Fruit fly (Drosophila melanogaster) S2 (cell line): Measurements from ENCODE around the gene X11Lbeta.

Experiments
- CG8478 ChIP-seq: fragments of >200 bp; optimal IDR thresholded peaks from 2 replicates; lab custom pipeline; 2018
- CTCF ChIP-seq, 2 experiments: fragments of >200 bp; optimal IDR thresholded peaks; 2 replicates each; lab custom pipeline; 2018

DNA sequence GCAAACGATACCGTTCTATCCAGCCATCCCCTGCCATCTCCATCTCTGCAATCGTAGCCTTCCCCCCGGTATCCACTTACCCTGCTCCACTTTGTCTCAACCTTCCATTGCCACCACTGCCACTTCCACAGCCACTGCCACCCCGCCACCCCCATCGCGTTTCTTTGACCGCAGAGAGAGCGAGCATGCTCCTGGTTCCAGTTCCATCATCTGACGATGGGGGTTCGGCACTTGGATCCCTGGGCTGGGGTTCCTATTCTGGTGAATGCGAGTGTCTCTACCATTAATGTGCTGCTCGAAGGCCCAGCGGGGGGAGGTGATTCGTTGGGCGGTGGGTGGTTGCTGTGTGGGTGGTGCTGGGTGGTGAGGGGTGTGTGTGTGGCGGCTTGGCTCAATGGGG lies 14.0 kb upstream of the X11Lbeta start:
- TF ChIP-seq CG8478 (lab: Kevin White, UChicago) (no peak), CTCF (optimal IDR thresholded peaks at IDR 0.05; lab: Kevin White, UChicago) (no peak)
